Worm (Caenorhabditis elegans) whole organism, young adult: Measurements from ENCODE around the gene Y48E1C.4.

Experiments used
- D2030.7 ChIP-seq: fragments of 200-800 bp; sonication (Bioruptor generic); IDR thresholded peaks from 2 replicates; pipeline ENCODE4 v1.3.6; 2022; ENCODE audit warnings: missing genetic modification reagents, missing genetic modification characterization, missing compliant biosample characterization
- F52B5.7 ChIP-seq: sonication (generic microtip); optimal IDR thresholded peaks from 2 replicates; lab custom pipeline; 2016; ENCODE audit warnings: mild to moderate bottlenecking, missing genetic modification characterization, missing compliant biosample characterization
- Y79H2A.3 ChIP-seq: fragments of 200-800 bp; sonication (Bioruptor generic); conservative IDR thresholded peaks from 2 replicates; pipeline ENCODE4 v1.3.6; 2022; ENCODE audit warnings: missing genetic modification reagents, missing genetic modification characterization, missing compliant biosample characterization
- akir-1 ChIP-seq: fragments of 200-800 bp; sonication (Bioruptor generic); optimal IDR thresholded peaks from 2 replicates; lab custom pipeline; 2018; ENCODE audit warnings: mild to moderate bottlenecking, missing genetic modification characterization, moderate library complexity, missing compliant biosample characterization
- ama-1 ChIP-seq, 3 experiments: fragments of 150-350 bp in 1 of 3; sonication (generic microtip) in 2 of 3; optimal IDR thresholded peaks; 2 replicates each; lab custom pipeline; 2014 to 2018; ENCODE audit warnings: missing biosample characterization in 2 of 3, missing genetic modification characterization in 2 of 3, missing genetic modification reagents in 2 of 3
- atf-7 ChIP-seq: sonication (generic microtip); optimal IDR thresholded peaks from 2 replicates; lab custom pipeline; 2017; ENCODE audit warnings: mild to moderate bottlenecking, missing genetic modification characterization, missing compliant biosample characterization
- attf-5 ChIP-seq: fragments of 200-800 bp; sonication (Bioruptor generic); optimal IDR thresholded peaks from 2 replicates; lab custom pipeline; 2018; ENCODE audit warnings: mild to moderate bottlenecking, missing genetic modification characterization, missing compliant biosample characterization
- bed-2 ChIP-seq: fragments of 200-800 bp; sonication (Bioruptor generic); IDR thresholded peaks from 2 replicates; pipeline ENCODE4 v1.3.6; 2022; ENCODE audit warnings: missing genetic modification reagents, missing genetic modification characterization, missing compliant biosample characterization
- cebp-1 ChIP-seq, 2 experiments: fragments of 200-800 bp in 1 of 2; sonication (Bioruptor generic) in 1 of 2; sonication (generic microtip) in 1 of 2; IDR thresholded peaks in 1 of 2; optimal IDR thresholded peaks in 1 of 2; 2 replicates each; pipeline versions ENCODE4 v1.3.6 to Lab custom; 2017 to 2022; ENCODE audit warnings: missing compliant biosample characterization in 2 of 2, missing genetic modification characterization in 2 of 2, mild to moderate bottlenecking in 1 of 2, missing genetic modification reagents in 1 of 2, moderate library complexity in 1 of 2
- cebp-2 ChIP-seq: fragments of 200-800 bp; sonication (Bioruptor generic); IDR thresholded peaks from 2 replicates; pipeline ENCODE4 v1.3.6; 2022; ENCODE audit warnings: missing genetic modification characterization, missing compliant biosample characterization
- die-1 ChIP-seq: sonication (generic microtip); optimal IDR thresholded peaks from 2 replicates; lab custom pipeline; 2016; ENCODE audit warnings: missing genotype, mild to moderate bottlenecking, missing genetic modification characterization, missing compliant biosample characterization
- dox-1 ChIP-seq: fragments of 200-800 bp; sonication (Bioruptor generic); IDR thresholded peaks from 2 replicates; pipeline ENCODE4 v1.3.6; 2022; ENCODE audit warnings: missing genetic modification reagents, missing genetic modification characterization, missing compliant biosample characterization
- efl-1 ChIP-seq: fragments of 150-350 bp; optimal IDR thresholded peaks from 2 replicates; lab custom pipeline; 2014; ENCODE audit warnings: missing biosample characterization, missing genetic modification reagents, missing genetic modification characterization
- egl-18 ChIP-seq: fragments of 200-800 bp; sonication (Bioruptor generic); IDR thresholded peaks from 2 replicates; pipeline ENCODE4 v1.3.6; 2022; ENCODE audit warnings: missing genetic modification reagents, missing genetic modification characterization, missing compliant biosample characterization
- egrh-3 ChIP-seq: fragments of 200-800 bp; sonication (Bioruptor generic); IDR thresholded peaks from 2 replicates; pipeline ENCODE4 v1.3.6; 2022; ENCODE audit warnings: missing genetic modification reagents, missing genetic modification characterization, missing compliant biosample characterization
- ekl-4 ChIP-seq: fragments of 200-800 bp; sonication (Bioruptor generic); IDR thresholded peaks from 2 replicates; pipeline ENCODE4 v1.3.6; 2022; ENCODE audit warnings: missing genetic modification reagents, missing genetic modification characterization, missing compliant biosample characterization
- him-1 ChIP-seq: sonication (generic microtip); optimal IDR thresholded peaks from 2 replicates; lab custom pipeline; 2016; ENCODE audit warnings: missing genotype, missing genetic modification reagents, missing genetic modification characterization, missing compliant biosample characterization
- hmg-1.2 ChIP-seq: fragments of 200-800 bp; sonication (Bioruptor generic); IDR thresholded peaks from 2 replicates; pipeline ENCODE4 v1.3.6; 2022; ENCODE audit warnings: missing genetic modification reagents, missing genetic modification characterization, missing compliant biosample characterization
- let-607 ChIP-seq, 2 experiments: fragments of 200-800 bp in 1 of 2; sonication (Bioruptor generic) in 1 of 2; sonication (generic microtip) in 1 of 2; optimal IDR thresholded peaks; 2 replicates each; lab custom pipeline; 2016 to 2018; ENCODE audit warnings: mild to moderate bottlenecking in 2 of 2, missing compliant biosample characterization in 2 of 2, missing genetic modification characterization in 2 of 2, moderate library complexity in 2 of 2, missing genotype in 1 of 2
- lin-26 ChIP-seq: fragments of 200-800 bp; sonication (Bioruptor generic); IDR thresholded peaks from 2 replicates; pipeline ENCODE4 v1.3.6; 2022; ENCODE audit warnings: missing genetic modification reagents, missing genetic modification characterization, missing compliant biosample characterization
- lin-40 ChIP-seq: sonication (generic microtip); optimal IDR thresholded peaks from 2 replicates; lab custom pipeline; 2016; ENCODE audit warnings: missing genetic modification characterization, mild to moderate bottlenecking, missing compliant biosample characterization, missing genotype, missing genetic modification reagents
- lir-1 ChIP-seq: fragments of 200-800 bp; sonication (Bioruptor generic); conservative IDR thresholded peaks from 2 replicates; pipeline ENCODE4 v1.3.6; 2022; ENCODE audit warnings: missing genetic modification reagents, missing genetic modification characterization, missing compliant biosample characterization
- madf-10 ChIP-seq: sonication (generic microtip); optimal IDR thresholded peaks from 2 replicates; lab custom pipeline; 2016; ENCODE audit warnings: mild to moderate bottlenecking, missing genetic modification characterization, missing compliant biosample characterization
- madf-6 ChIP-seq: fragments of 200-800 bp; sonication (Bioruptor generic); IDR thresholded peaks from 2 replicates; pipeline ENCODE4 v1.3.6; 2022; ENCODE audit warnings: missing genetic modification reagents, missing genetic modification characterization, missing compliant biosample characterization
- mcd-1 ChIP-seq: fragments of 200-800 bp; sonication (Bioruptor generic); IDR thresholded peaks from 2 replicates; pipeline ENCODE4 v1.3.6; 2022; ENCODE audit warnings: missing genetic modification reagents, missing genetic modification characterization, missing compliant biosample characterization
- nfya-1 ChIP-seq: sonication (generic microtip); optimal IDR thresholded peaks from 2 replicates; lab custom pipeline; 2017; ENCODE audit warnings: antibody characterized with exemption, missing compliant biosample characterization, missing genetic modification characterization, borderline replicate concordance; ENCODE audit not compliant: insufficient read depth
- nfyb-1 ChIP-seq: fragments of 200-800 bp; sonication (Bioruptor generic); IDR thresholded peaks from 2 replicates; pipeline ENCODE4 v1.3.6; 2022; ENCODE audit warnings: missing genetic modification reagents, missing genetic modification characterization, missing compliant biosample characterization
- nhr-80 ChIP-seq: sonication (generic microtip); optimal IDR thresholded peaks from 2 replicates; lab custom pipeline; 2016; ENCODE audit warnings: missing genetic modification characterization, missing compliant biosample characterization
- pbrm-1 ChIP-seq: fragments of 200-800 bp; sonication (Bioruptor generic); IDR thresholded peaks from 2 replicates; pipeline ENCODE4 v1.3.6; 2022; ENCODE audit warnings: missing genetic modification reagents, missing genetic modification characterization, missing compliant biosample characterization
- pha-4 ChIP-seq: fragments of 150-350 bp; sonication (generic microtip); optimal IDR thresholded peaks from 2 replicates; lab custom pipeline; 2014; ENCODE audit warnings: missing biosample characterization, missing genetic modification reagents, missing genetic modification characterization
- rec-8 ChIP-seq, 2 experiments: sonication (generic microtip); optimal IDR thresholded peaks; 2 replicates each; lab custom pipeline; 2016; ENCODE audit warnings: mild to moderate bottlenecking in 2 of 2, missing genetic modification characterization in 2 of 2, missing genetic modification reagents in 2 of 2, missing genotype in 2 of 2, missing biosample characterization in 1 of 2, missing compliant biosample characterization in 1 of 2, moderate library complexity in 1 of 2
- repo-1 ChIP-seq: sonication (generic microtip); optimal IDR thresholded peaks from 2 replicates; lab custom pipeline; 2017; ENCODE audit warnings: mild to moderate bottlenecking, missing genetic modification characterization, missing compliant biosample characterization
- tbx-9 ChIP-seq: sonication (generic microtip); optimal IDR thresholded peaks from 2 replicates; lab custom pipeline; 2016; ENCODE audit warnings: borderline replicate concordance, missing genetic modification characterization, inconsistent platforms, missing compliant biosample characterization
- unc-62 ChIP-seq: fragments of 150-350 bp; optimal IDR thresholded peaks from 2 replicates; lab custom pipeline; 2014; ENCODE audit warnings: missing biosample characterization, missing genetic modification reagents, missing genetic modification characterization
- zfh-2 ChIP-seq: fragments of 200-800 bp; sonication (Bioruptor generic); conservative IDR thresholded peaks from 2 replicates; pipeline ENCODE4 v1.3.6; 2022; ENCODE audit warnings: missing genetic modification reagents, missing genetic modification characterization, missing compliant biosample characterization
- ztf-22 ChIP-seq: fragments of 200-800 bp; sonication (Bioruptor generic); optimal IDR thresholded peaks from 2 replicates; lab custom pipeline; 2018; ENCODE audit warnings: mild to moderate bottlenecking, missing genetic modification characterization, moderate library complexity, missing compliant biosample characterization
- ztf-25 ChIP-seq: fragments of 200-800 bp; sonication (Bioruptor generic); IDR thresholded peaks from 2 replicates; pipeline ENCODE4 v1.3.6; 2022; ENCODE audit warnings: missing genetic modification reagents, missing genetic modification characterization, missing compliant biosample characterization

The Y48E1C.4 gene

ce11 chrII:13469043-13469652 lies 32.5 kb upstream of the Y48E1C.4 start, which contains the start of gene E01G4.3 (continued):
- TF ChIP-seq lir-1 (GFP tag; lab: Robert Waterston, UW) (no peak), madf-10 (tag; lab: Kevin White, UChicago) (peak; percentile 18), mcd-1 (GFP tag; lab: Robert Waterston, UW) (peak; percentile 53), D2030.7 (no peak), egrh-3 (no peak), nfya-1 (no peak), unc-62 (GFP tag; lab: Kevin White, UChicago) (no peak), cebp-1 (GFP tag; IDR thresholded peaks at IDR 0.05; lab: Robert Waterston, UW) (peak; percentile 45; the same call in 1 of the 2 replicates), cebp-1 (tag; optimal IDR thresholded peaks at IDR 0.05; lab: Kevin White, UChicago) (peak; percentile 80), pbrm-1 (GFP tag; lab: Robert Waterston, UW) (no peak), him-1 (tag; lab: Kevin White, UChicago) (no peak), let-607 (tag; optimal IDR thresholded peaks at IDR 0.05; lab: Kevin White, UChicago) (no peak), F52B5.7 (no peak)

DNA sequence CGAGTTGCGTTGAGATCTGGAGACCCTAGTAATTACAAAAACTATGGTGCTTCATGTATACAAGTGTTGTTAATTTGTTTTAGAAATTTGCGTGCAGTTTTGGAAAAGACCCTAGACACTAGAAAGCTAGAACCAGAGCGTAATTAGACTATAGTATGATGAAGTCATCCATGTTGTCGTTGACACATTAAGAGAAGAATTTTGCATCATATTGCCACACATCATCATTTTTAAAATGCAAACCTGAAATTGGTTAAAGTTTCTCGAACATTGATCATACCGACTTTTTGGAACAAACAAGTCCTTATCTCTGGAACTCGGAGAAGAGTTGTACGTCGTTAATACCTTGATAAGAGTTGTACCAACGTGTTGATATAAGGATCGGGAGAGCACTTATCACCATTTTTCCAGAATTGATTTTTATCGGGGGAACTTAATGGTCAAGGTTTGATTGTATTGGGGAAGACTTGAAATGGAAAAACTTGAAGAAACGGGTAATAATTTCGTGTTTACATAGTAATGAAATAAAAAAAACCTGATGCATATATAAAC lies 31.3 kb upstream of the Y48E1C.4 start:
- TF ChIP-seq rec-8 (tag; optimal IDR thresholded peaks at IDR 0.05; lab: Kevin White, UChicago) (no peak), dox-1 (GFP tag; lab: Robert Waterston, UW) (no peak), ama-1 (optimal IDR thresholded peaks at IDR 0.05; lab: Kevin White, UChicago) (no peak), ama-1 (GFP tag; optimal IDR thresholded peaks at IDR 0.05; lab: Kevin White, UChicago) (no peak), nhr-80 (tag; lab: Kevin White, UChicago) (peak; percentile 87), atf-7 (tag; lab: Kevin White, UChicago) (peak; percentile 3), ztf-22 (peak; percentile 35)

ce11 chrII:13465381-13465838 lies 28.8 kb upstream of the Y48E1C.4 start:
- TF ChIP-seq ekl-4 (GFP tag; lab: Robert Waterston, UW) (no peak), dox-1 (GFP tag; lab: Robert Waterston, UW) (0 out of 2 replicates have a peak, but pooled peaks have one; percentile 23), lin-40 (peak; percentile 4), cebp-1 (GFP tag; IDR thresholded peaks at IDR 0.05; lab: Robert Waterston, UW) (no peak), cebp-1 (tag; optimal IDR thresholded peaks at IDR 0.05; lab: Kevin White, UChicago) (peak; percentile 20), nhr-80 (tag; lab: Kevin White, UChicago) (peak; percentile 85)

DNA sequence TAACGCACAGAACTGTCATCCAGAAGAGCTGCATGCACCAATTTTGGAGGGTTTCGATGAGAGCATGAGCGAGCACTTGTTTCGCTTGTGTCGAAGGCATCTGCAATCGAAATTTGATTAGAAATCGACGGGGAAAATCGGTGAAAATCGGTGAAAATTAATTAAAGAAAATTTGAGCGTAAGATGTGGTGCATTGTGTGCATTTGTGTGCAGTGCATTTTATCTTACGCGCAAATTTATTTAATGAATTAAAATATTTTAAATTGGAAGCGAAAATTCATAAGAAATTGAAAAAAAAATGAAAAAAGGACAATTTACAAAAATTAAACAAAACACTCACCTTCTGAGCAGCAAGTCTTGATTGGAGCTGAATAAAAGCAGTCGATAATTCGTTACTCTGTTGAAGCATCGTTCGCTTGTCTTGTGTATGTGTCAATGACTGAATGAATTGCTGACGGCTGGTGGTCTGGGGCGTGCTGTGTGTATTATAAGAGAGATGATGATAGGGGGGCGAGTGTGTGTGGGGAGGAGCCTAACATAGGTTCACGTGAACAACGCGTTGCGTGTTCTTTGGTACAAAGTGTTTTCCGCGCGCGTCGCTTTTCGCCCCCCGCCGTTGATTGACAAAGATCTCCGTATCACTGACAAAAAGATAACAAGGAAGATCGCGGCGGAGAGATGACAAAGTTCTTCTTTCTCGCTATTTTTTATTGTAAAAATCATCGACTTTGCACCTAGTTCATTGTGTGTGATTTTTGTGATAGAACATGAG lies 25.2 kb upstream of the Y48E1C.4 start:
- TF ChIP-seq die-1 (tag; lab: Kevin White, UChicago) (no peak), efl-1 (GFP tag; lab: Kevin White, UChicago) (no peak), tbx-9 (tag; lab: Kevin White, UChicago) (no peak), ztf-25 (GFP tag; lab: Robert Waterston, UW) (0 out of 2 replicates have a peak, but pooled peaks have one; percentile 14), zfh-2 (peak; percentile 44; the same call in 1 of the 2 replicates), attf-5 (GFP tag; lab: Kevin White, UChicago) (peak; percentile 39), nhr-80 (tag; lab: Kevin White, UChicago) (peak; percentile 88), madf-6 (GFP tag; lab: Robert Waterston, UW) (0 out of 2 replicates have a peak, but pooled peaks have one; percentile 21), repo-1 (tag; lab: Kevin White, UChicago) (peak; percentile 23), lin-40 (peak; percentile 83), nfyb-1 (GFP tag; lab: Robert Waterston, UW) (peak; percentile 70), akir-1 (GFP tag; lab: Kevin White, UChicago) (no peak), egrh-3 (0 out of 2 replicates have a peak, but pooled peaks have one; percentile 28), hmg-1.2 (GFP tag; lab: Robert Waterston, UW) (peak; percentile 30; the same call in 1 of the 2 replicates), cebp-2 (GFP tag; lab: Robert Waterston, UW) (no peak), lin-26 (GFP tag; lab: Robert Waterston, UW) (peak; percentile 76), pha-4 (tag; lab: Kevin White, UChicago) (peak; percentile 16), lir-1 (GFP tag; lab: Robert Waterston, UW) (0 out of 2 replicates have a peak, but pooled peaks have one; percentile 18), him-1 (tag; lab: Kevin White, UChicago) (no peak), egl-18 (no peak), bed-2 (GFP tag; lab: Robert Waterston, UW) (no peak), atf-7 (tag; lab: Kevin White, UChicago) (peak; percentile 76), let-607 (tag; optimal IDR thresholded peaks at IDR 0.05; lab: Kevin White, UChicago) (peak in 1 of 2 experiments; percentile 13), Y79H2A.3 (GFP tag; lab: Robert Waterston, UW) (no peak)
